Worm (Caenorhabditis elegans): ENCODE measurements around the gene ocam-1.
"Not testable (repeated sequence)": the region's sequence is repeated elsewhere in the genome, so short reads cannot be mapped to it uniquely, and the experiment has no call there.

The ocam-1 gene

DNA sequence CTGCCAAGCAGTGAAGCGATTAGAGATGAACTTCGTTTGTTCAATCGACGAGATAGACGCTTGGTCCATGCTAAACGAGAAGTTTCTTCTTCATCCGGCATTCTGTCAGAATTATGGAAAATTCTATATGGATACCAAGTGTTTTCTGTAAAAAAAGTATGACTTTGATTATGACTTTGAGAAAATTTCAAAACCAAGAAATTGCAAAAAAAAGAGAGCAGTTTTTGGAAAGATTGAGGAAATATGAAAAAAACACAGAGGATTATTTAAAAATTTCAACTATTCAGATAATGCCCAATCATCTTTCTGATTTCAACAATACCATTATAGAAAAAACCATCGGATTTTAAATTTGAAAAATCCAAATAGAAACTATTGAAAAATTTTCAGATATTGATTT lies 22.3 kb downstream of the ocam-1 start, which contains the start of gene par-1:
Gene par-1 (minus strand): TSS at position 101 of the 400 bp plus-strand sequence.
- TF ChIP-seq ceh-43 (GFP tag; optimal IDR thresholded peaks at IDR 0.05), result no peak
- TF ChIP-seq elt-3 (tag; optimal IDR thresholded peaks at IDR 0.05), result no peak

DNA sequence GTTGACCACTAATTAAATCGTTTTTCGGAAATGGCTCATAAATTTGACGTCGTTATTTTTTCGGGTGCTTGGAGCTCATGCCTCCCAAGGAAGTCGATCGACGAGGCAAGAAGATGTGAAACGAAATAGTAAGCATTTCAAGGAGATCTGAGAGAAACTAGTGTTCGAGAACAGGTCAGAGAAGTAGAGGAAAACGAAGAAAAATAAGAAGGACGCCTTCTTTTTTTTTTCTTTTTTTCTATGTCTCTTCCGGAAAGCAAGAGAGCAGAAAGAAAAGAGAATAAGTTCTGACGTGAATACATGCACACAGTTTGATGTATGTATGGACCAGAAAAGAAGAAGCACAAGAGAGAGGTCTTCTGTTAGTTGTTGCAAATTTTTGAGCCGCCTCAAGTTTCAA lies 23.9 kb downstream of the ocam-1 start:
- no peak for TF ChIP-seq flh-1 (GFP tag; optimal IDR thresholded peaks at IDR 0.05)
- TF ChIP-seq nhr-237 (tag; optimal IDR thresholded peaks at IDR 0.05), result no peak
- TF ChIP-seq cnd-1 (tag; optimal IDR thresholded peaks at IDR 0.05), result no peak
- TF ChIP-seq nhr-28 (tag; optimal IDR thresholded peaks at IDR 0.05), result no peak
- no peak for TF ChIP-seq nhr-76 (tag; optimal IDR thresholded peaks at IDR 0.05)
- no peak for TF ChIP-seq unc-62 (GFP tag; optimal IDR thresholded peaks at IDR 0.05)
- TF ChIP-seq elt-1 (tag; optimal IDR thresholded peaks at IDR 0.05; ENCODE audit: borderline replicate concordance, insufficient read depth), result no peak
- TF ChIP-seq ces-1 (GFP tag; optimal IDR thresholded peaks at IDR 0.05), result peak; percentile 57
- no peak for TF ChIP-seq unc-120 (tag; optimal IDR thresholded peaks at IDR 0.05; ENCODE audit: poor library complexity, severe bottlenecking)

DNA sequence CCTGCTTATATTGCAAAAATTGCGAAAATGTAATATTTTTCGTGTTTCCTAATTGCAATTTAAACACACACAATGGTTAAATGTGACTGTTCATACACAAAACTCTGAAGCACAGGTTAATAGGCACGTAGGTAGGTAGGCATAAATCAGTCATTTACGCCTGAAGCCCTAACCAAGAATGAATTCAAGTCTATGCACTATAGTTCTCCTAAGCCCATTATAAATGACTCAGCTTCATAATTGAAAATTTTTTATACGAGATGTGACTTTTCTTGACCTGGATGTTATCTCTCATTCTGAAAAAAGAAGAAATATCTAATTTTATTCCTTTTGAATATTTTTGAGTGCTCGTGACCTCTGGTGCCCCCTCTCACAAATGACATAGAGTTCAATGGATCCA lies 25.7 kb downstream of the ocam-1 start:
- no peak for TF ChIP-seq mep-1 (tag; optimal IDR thresholded peaks at IDR 0.05)

DNA sequence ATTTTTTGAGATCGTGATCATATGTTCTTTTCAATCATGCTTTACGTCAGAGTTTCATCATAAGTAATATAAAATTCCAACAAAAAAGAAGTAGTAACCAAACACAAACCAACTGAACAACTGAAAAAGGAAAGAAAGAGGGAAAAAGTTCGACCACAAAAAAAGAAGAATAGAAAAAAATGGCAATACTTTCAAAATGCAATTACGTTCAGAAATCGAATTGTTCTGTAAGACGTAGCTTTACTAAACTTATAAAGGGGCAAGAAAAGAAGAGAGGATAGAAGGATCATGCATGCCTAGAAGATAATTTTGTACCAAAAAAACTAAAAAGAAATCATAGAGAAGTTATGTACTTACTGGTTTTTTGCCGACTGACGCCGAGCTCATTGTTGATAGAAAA lies 26.8 kb downstream of the ocam-1 start:
- TF ChIP-seq ceh-43 (GFP tag; optimal IDR thresholded peaks at IDR 0.05) (no peak), mep-1 (tag; optimal IDR thresholded peaks at IDR 0.05) (no peak), tbx-8 (GFP tag; optimal IDR thresholded peaks at IDR 0.05) (no peak), drap-1 (GFP tag; optimal IDR thresholded peaks at IDR 0.05) (no peak), unc-62 (GFP tag; optimal IDR thresholded peaks at IDR 0.05) (no peak), nhr-28 (tag; optimal IDR thresholded peaks at IDR 0.05) (no peak), ces-1 (GFP tag; optimal IDR thresholded peaks at IDR 0.05) (peak; percentile 83), ceh-39 (tag; optimal IDR thresholded peaks at IDR 0.05) (no peak), elt-3 (tag; optimal IDR thresholded peaks at IDR 0.05) (no peak)

DNA sequence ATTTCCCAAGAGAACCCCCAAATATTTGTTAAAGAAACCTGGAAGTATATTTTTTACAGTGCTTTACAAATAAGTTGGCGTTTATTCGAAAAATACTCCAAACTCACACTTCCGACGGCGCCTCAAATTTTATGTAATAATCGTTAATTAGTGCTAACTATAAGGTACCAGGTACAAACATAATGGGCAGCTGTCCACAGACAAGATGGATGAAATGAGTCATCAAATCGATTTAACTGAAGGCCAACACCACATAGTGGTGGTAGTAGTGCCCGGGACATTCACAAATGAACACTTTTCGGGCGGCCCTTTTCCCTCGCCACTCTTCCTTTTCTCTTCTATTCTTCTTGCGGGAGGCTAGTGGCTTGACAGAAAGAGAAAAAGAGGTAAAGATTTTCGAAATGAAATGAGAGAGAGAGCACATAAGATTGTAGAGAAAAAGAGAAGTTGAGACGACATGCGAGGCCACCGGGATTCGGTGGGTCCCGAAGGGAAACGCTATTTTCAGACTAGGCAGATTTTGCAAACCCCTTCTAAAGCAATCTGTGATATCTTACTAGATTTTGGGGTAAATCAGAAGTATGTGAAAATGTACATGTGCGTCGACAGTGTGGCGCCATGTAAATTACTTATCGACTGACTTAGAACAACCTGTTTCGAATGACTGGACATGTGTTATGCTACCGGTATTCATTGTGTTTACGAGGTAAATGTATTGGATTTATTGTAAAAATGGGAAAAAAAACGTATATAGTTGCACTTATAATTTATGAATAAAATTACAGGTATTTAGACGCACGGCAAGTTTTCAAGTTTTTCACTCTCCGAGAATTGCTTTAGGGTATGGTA lies 28.1 kb downstream of the ocam-1 start:
- TF ChIP-seq nhr-12 (tag; optimal IDR thresholded peaks at IDR 0.05) (no peak), mls-2 (tag; optimal IDR thresholded peaks at IDR 0.05) (peak; percentile 16), blmp-1 (tag; optimal IDR thresholded peaks at IDR 0.05) (no peak), nhr-237 (tag; optimal IDR thresholded peaks at IDR 0.05) (no peak), unc-39 (tag; optimal IDR thresholded peaks at IDR 0.05) (no peak), M03D4.4 (tag; optimal IDR thresholded peaks at IDR 0.05) (no peak), mab-5 (tag; optimal IDR thresholded peaks at IDR 0.05) (no peak), ham-2 (GFP tag; optimal IDR thresholded peaks at IDR 0.05) (peak; percentile 6), mep-1 (tag; optimal IDR thresholded peaks at IDR 0.05) (no peak), flh-1 (GFP tag; optimal IDR thresholded peaks at IDR 0.05) (no peak), ceh-43 (GFP tag; optimal IDR thresholded peaks at IDR 0.05) (peak; percentile 46), cnd-1 (tag; optimal IDR thresholded peaks at IDR 0.05) (no peak), hlh-1 (tag; optimal IDR thresholded peaks at IDR 0.05) (peak; percentile 28), ces-1 (GFP tag; optimal IDR thresholded peaks at IDR 0.05) (peak; percentile 72), unc-120 (tag; optimal IDR thresholded peaks at IDR 0.05; ENCODE audit: poor library complexity, severe bottlenecking) (peak; percentile 55)

DNA sequence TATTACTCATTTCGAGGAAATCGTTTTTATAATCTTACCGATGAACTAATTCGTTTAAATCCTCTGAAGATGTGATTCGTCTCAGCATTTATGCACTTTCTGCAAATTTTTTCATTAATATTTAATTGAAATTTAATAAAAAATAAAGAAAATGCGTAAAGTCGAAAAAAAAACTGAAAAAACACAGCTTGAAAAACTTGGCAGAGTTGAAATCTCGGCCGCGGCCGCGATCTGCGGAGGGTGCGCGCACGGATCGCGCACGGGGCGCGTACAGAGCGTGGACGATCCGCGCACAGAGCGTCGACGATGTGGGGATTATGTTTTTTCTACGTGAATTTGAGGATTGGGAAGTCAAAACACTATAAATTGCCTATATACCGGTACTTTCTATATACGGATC lies 29.8 kb downstream of the ocam-1 start, which contains the start of gene AH10.4:
Gene AH10.4 (minus strand): TSS at position 101 of the 400 bp plus-strand sequence.
- TF ChIP-seq nhr-76, ztf-11, nhr-12 (tag; optimal IDR thresholded peaks at IDR 0.05): not testable (repeated sequence)

DNA sequence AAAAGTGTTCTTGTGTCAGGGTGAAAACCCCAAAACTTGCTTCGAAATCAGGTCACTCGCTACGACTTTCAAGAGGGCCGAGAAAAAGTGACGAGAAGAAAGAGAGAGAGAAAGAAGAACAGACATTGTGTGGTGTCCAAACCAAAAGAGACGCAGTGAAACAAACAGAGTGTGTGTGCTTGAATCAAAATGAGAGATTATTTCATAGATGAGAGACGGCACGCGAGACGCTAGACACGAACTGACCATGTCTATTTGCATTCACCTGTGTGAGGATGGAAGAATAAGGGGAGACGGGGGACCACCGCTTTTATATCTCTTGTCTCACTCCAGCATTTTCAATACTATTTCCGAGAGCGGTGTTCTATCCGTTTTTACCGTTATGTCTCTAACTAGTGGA lies 31.4 kb downstream of the ocam-1 start:
- peak; percentile 27 for TF ChIP-seq M03D4.4 (tag; optimal IDR thresholded peaks at IDR 0.05)
- TF ChIP-seq elt-1 (tag; optimal IDR thresholded peaks at IDR 0.05; ENCODE audit: borderline replicate concordance, insufficient read depth), result no peak
- TF ChIP-seq elt-3 (tag; optimal IDR thresholded peaks at IDR 0.05), result no peak
- TF ChIP-seq ham-2 (GFP tag; optimal IDR thresholded peaks at IDR 0.05), result peak; percentile 81
- TF ChIP-seq lsy-2 (tag; optimal IDR thresholded peaks at IDR 0.05), result peak; percentile 41
- TF ChIP-seq sptf-1 (tag; optimal IDR thresholded peaks at IDR 0.05), result peak; percentile 54
- TF ChIP-seq nhr-76 (tag; optimal IDR thresholded peaks at IDR 0.05), result no peak
- no peak for TF ChIP-seq ztf-11 (tag; optimal IDR thresholded peaks at IDR 0.05)
- TF ChIP-seq cnd-1 (tag; optimal IDR thresholded peaks at IDR 0.05), result peak; percentile 36
- TF ChIP-seq blmp-1 (tag; optimal IDR thresholded peaks at IDR 0.05), result no peak
- no peak for TF ChIP-seq ceh-83 (GFP tag; optimal IDR thresholded peaks at IDR 0.05)
- TF ChIP-seq mab-5 (tag; optimal IDR thresholded peaks at IDR 0.05), result no peak
- peak; percentile 86 for TF ChIP-seq pha-4 (tag; optimal IDR thresholded peaks at IDR 0.05)
- peak; percentile 61 for TF ChIP-seq drap-1 (GFP tag; optimal IDR thresholded peaks at IDR 0.05)
- TF ChIP-seq ces-1 (GFP tag; optimal IDR thresholded peaks at IDR 0.05), result peak; percentile 31
- no peak for TF ChIP-seq ceh-39 (tag; optimal IDR thresholded peaks at IDR 0.05)
- TF ChIP-seq unc-120 (tag; optimal IDR thresholded peaks at IDR 0.05; ENCODE audit: poor library complexity, severe bottlenecking), result peak; percentile 59
- TF ChIP-seq mep-1 (tag; optimal IDR thresholded peaks at IDR 0.05), result peak; percentile 72
- peak; percentile 78 for TF ChIP-seq nhr-237 (tag; optimal IDR thresholded peaks at IDR 0.05)
- TF ChIP-seq nhr-12 (tag; optimal IDR thresholded peaks at IDR 0.05), result no peak
- TF ChIP-seq lin-32 (GFP tag; optimal IDR thresholded peaks at IDR 0.05), result no peak
- peak; percentile 51 for TF ChIP-seq hlh-1 (tag; optimal IDR thresholded peaks at IDR 0.05)
- no peak for TF ChIP-seq sem-2 (GFP tag; optimal IDR thresholded peaks at IDR 0.05)
- peak; percentile 64 for TF ChIP-seq unc-62 (GFP tag; optimal IDR thresholded peaks at IDR 0.05)
- peak; percentile 38 for TF ChIP-seq mls-2 (tag; optimal IDR thresholded peaks at IDR 0.05)

All from whole organism, mixed stage, embryonic.